Fruit fly (Drosophila melanogaster): Measurements from ENCODE around the gene nac.

Gene nac

DNA sequence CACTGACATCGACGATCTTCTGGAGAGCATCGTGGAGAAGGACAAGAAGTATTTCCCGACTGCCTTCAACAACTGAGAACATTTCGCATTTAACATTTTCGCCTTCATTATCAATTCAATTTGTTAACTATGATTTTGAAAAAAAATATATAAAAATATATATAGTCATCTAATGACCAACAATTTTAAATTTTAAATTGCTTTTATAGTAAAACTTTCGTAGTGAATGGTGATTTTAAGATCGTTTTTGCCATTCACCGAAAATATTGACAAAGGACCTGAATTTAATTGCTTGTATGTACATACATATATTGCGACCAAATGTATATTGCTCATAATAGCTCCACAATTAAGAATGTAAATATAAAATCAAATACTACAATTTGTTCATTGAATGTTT lies 43.5 kb upstream of the nac start, which contains the start of gene CG7352:
Gene CG7352, plus strand, starts transcription at position 301 of the 400 bp plus-strand sequence.
- TF ChIP-seq danr (GFP tag; IDR thresholded peaks at IDR 0.05) (no peak), stwl (tag; optimal IDR thresholded peaks at IDR 0.05) (peak; percentile 23)

dm6 chr3R:8344174-8344573 lies 40.4 kb upstream of the nac start, which contains the start of gene DppIII:
Gene DppIII, plus strand, starts transcription at chr3R:8344400.
- peak; percentile 78 for TF ChIP-seq Blimp-1 (GFP tag; optimal IDR thresholded peaks at IDR 0.05)
- peak; percentile 1 for TF ChIP-seq CG1603 (tag; optimal IDR thresholded peaks at IDR 0.05)
- peak; percentile 55 for TF ChIP-seq pzg (GFP tag; optimal IDR thresholded peaks at IDR 0.05)
- TF ChIP-seq CG13894 (tag; optimal IDR thresholded peaks at IDR 0.05): no peak
- 0 out of 3 replicates have a peak, but pooled peaks have one; percentile 25 for TF ChIP-seq CG16813 (GFP tag; IDR thresholded peaks at IDR 0.05; ENCODE audit: partially characterized antibody)
- peak; percentile 7 for TF ChIP-seq CG9797 (GFP tag; optimal IDR thresholded peaks at IDR 0.05)
- no peak for TF ChIP-seq amos (GFP tag; IDR thresholded peaks at IDR 0.05; ENCODE audit: partially characterized antibody)
- peak; percentile 65 for TF ChIP-seq gfzf (GFP tag; optimal IDR thresholded peaks at IDR 0.05)
- peak; percentile 39 for TF ChIP-seq BEAF-32 (GFP tag; optimal IDR thresholded peaks at IDR 0.05)
- no peak for TF ChIP-seq Dfd (GFP tag; optimal IDR thresholded peaks at IDR 0.05)
- peak in 1 of 2 experiments; percentile 84 for TF ChIP-seq Pdp1 (GFP tag; optimal IDR thresholded peaks at IDR 0.05)
- peak; percentile 34 for TF ChIP-seq CG17385 (GFP tag; optimal IDR thresholded peaks at IDR 0.05)
- peak; percentile 86 for TF ChIP-seq E2f2 (GFP tag; IDR thresholded peaks at IDR 0.05)
- peak; percentile 55 for TF ChIP-seq MBD-R2 (GFP tag; IDR thresholded peaks at IDR 0.05)
- peak; percentile 14; the same call in 1 of the 2 replicates for TF ChIP-seq Dref (GFP tag; IDR thresholded peaks at IDR 0.05)
- peak; percentile 35 for TF ChIP-seq stwl (tag; optimal IDR thresholded peaks at IDR 0.05)
- peak; percentile 78 for TF ChIP-seq Dp (GFP tag; optimal IDR thresholded peaks at IDR 0.05)
- TF ChIP-seq Scr (GFP tag; IDR thresholded peaks at IDR 0.05; ENCODE audit: partially characterized antibody): 0 out of 2 replicates have a peak, but pooled peaks have one; percentile 25
- 0 out of 2 replicates have a peak, but pooled peaks have one; percentile 27 for TF ChIP-seq unc-4 (GFP tag; IDR thresholded peaks at IDR 0.05; ENCODE audit: partially characterized antibody)
- TF ChIP-seq chinmo (GFP tag; IDR thresholded peaks at IDR 0.05; ENCODE audit: partially characterized antibody): 0 out of 4 replicates have a peak, but pooled peaks have one; percentile 44
- no peak for TF ChIP-seq Antp (GFP tag; optimal IDR thresholded peaks at IDR 0.05)
- peak; percentile 41 for TF ChIP-seq MESR4 (GFP tag; optimal IDR thresholded peaks at IDR 0.05)
- TF ChIP-seq phol (tag; optimal IDR thresholded peaks at IDR 0.05): peak; percentile 16
- TF ChIP-seq HmgD (GFP tag; optimal IDR thresholded peaks at IDR 0.05): no peak

DNA sequence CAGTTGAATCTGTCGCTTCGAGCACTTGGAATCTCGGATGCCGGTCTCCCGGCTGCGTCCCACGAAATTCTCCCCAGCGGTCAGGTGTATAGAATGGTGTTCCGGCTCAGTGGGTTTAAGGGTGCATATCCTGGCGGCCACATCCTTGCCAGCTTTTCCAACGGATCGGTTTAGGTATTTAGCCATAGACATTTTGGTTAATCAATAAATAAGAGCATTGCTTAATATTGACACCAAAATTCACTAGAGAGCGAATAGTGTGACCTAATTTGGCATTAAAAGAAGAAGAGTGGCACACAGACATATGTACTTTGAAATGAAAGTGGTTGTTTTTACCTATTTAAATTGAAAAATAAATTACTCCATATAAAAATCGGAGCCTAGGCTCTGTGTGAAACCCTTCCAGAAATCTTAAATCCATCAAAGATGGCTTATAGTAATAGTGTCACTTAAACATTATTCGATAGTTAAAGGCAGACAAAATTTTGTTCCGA lies 39.5 kb upstream of the nac start, which contains the start of the genes PNKP and COX7AL:
Gene PNKP, minus strand, starts transcription at position 266 of the 494 bp plus-strand sequence.
Gene COX7AL, plus strand, starts transcription at position 419 of the 494 bp plus-strand sequence.
- TF ChIP-seq Nf-YC (tag; optimal IDR thresholded peaks at IDR 0.05): no peak
- no peak for TF ChIP-seq CG11504 (tag; optimal IDR thresholded peaks at IDR 0.05)
- peak; percentile 92 for TF ChIP-seq CG17385 (GFP tag; optimal IDR thresholded peaks at IDR 0.05)
- peak; percentile 60 for TF ChIP-seq gfzf (GFP tag; optimal IDR thresholded peaks at IDR 0.05)
- no peak for TF ChIP-seq nau (GFP tag; optimal IDR thresholded peaks at IDR 0.05)
- 0 out of 3 replicates have a peak, but pooled peaks have one; percentile 27 for TF ChIP-seq knrl (GFP tag; IDR thresholded peaks at IDR 0.05; ENCODE audit: partially characterized antibody)
- no peak for TF ChIP-seq Med (GFP tag)
- no peak for TF ChIP-seq ara (GFP tag; IDR thresholded peaks at IDR 0.05)
- TF ChIP-seq CG2129 (GFP tag; IDR thresholded peaks at IDR 0.05; ENCODE audit: partially characterized antibody): no peak
- no peak for TF ChIP-seq Hr39 (optimal IDR thresholded peaks at IDR 0.05)
- TF ChIP-seq HmgZ (tag; optimal IDR thresholded peaks at IDR 0.05): peak; percentile 13
- no peak for TF ChIP-seq Jarid2 (GFP tag; optimal IDR thresholded peaks at IDR 0.05)
- no peak for TF ChIP-seq sob (GFP tag; IDR thresholded peaks at IDR 0.05)
- no peak for TF ChIP-seq Bdp1 (GFP tag; optimal IDR thresholded peaks at IDR 0.05)
- TF ChIP-seq Neu2 (GFP tag; optimal IDR thresholded peaks at IDR 0.05; ENCODE audit: borderline replicate concordance): no peak
- TF ChIP-seq onecut (GFP tag; IDR thresholded peaks at IDR 0.05): peak; percentile 89
- no peak for TF ChIP-seq bbx (GFP tag; IDR thresholded peaks at IDR 0.05; ENCODE audit: partially characterized antibody)
- 0 out of 3 replicates have a peak, but pooled peaks have one; percentile 18 for TF ChIP-seq Doc3 (GFP tag; IDR thresholded peaks at IDR 0.05; ENCODE audit: partially characterized antibody)
- TF ChIP-seq Scr (GFP tag; IDR thresholded peaks at IDR 0.05; ENCODE audit: partially characterized antibody): peak; percentile 46; the same call in 1 of the 2 replicates
- TF ChIP-seq Dp (GFP tag; optimal IDR thresholded peaks at IDR 0.05): peak; percentile 58
- TF ChIP-seq CG3065 (GFP tag; optimal IDR thresholded peaks at IDR 0.05): no peak
- no peak for TF ChIP-seq CG8924 (tag; optimal IDR thresholded peaks at IDR 0.05)
- TF ChIP-seq Gsc (GFP tag; IDR thresholded peaks at IDR 0.05): no peak
- TF ChIP-seq CG34224 (GFP tag; IDR thresholded peaks at IDR 0.05; ENCODE audit: partially characterized antibody): no peak
- TF ChIP-seq stwl (tag; optimal IDR thresholded peaks at IDR 0.05): peak; percentile 14

Data from whole organism, embryonic.